Worm (Caenorhabditis elegans): ENCODE measurements around the gene suex-2.

The suex-2 gene

ce11 chrIV:8973249-8973958, 5.3 kb downstream of the suex-2 start, which contains the start of gene C53B4.3 (continued):
- TF ChIP-seq hlh-8 (tag; optimal IDR thresholded peaks at IDR 0.05) = peak; percentile 83
- peak; percentile 75 for TF ChIP-seq lim-6 (tag; optimal IDR thresholded peaks at IDR 0.05)
- TF ChIP-seq fkh-6 (tag; optimal IDR thresholded peaks at IDR 0.05) = peak; percentile 70
- no peak for TF ChIP-seq unc-3 (GFP tag; conservative IDR thresholded peaks at IDR 0.05)
- TF ChIP-seq unc-3 (tag; optimal IDR thresholded peaks at IDR 0.05) = no peak
- peak; percentile 69 for TF ChIP-seq F13H6.1 (tag; optimal IDR thresholded peaks at IDR 0.05)
- TF ChIP-seq rnt-1 (tag; optimal IDR thresholded peaks at IDR 0.05) = peak; percentile 83
- TF ChIP-seq sdc-2 (tag; optimal IDR thresholded peaks at IDR 0.05) = peak; percentile 57
- peak; percentile 9 for TF ChIP-seq ahr-1 (tag; optimal IDR thresholded peaks at IDR 0.05)
- TF ChIP-seq unc-86 (tag; optimal IDR thresholded peaks at IDR 0.05) = peak; percentile 18
- peak; percentile 89 for TF ChIP-seq ets-4 (tag; optimal IDR thresholded peaks at IDR 0.05)
- peak; percentile 94 for TF ChIP-seq ceh-2 (tag; optimal IDR thresholded peaks at IDR 0.05)
- TF ChIP-seq C08G9.2 (tag; optimal IDR thresholded peaks at IDR 0.05) = peak; percentile 97

- TF ChIP-seq hlh-30 (tag; optimal IDR thresholded peaks at IDR 0.05; ENCODE audit: insufficient read depth) (peak; percentile 25), ceh-2 (tag; optimal IDR thresholded peaks at IDR 0.05) (no peak)
Measured at ce11 chrIV:8974543-8975330, 6.6 kb downstream of the suex-2 start.

ce11 chrIV:8975331-8975625, 7.2 kb downstream of the suex-2 start, which contains the start of gene pdzd-8:
TSS of gene pdzd-8 (plus strand) at chrIV:8975526.
- TF ChIP-seq nfya-1 (tag; optimal IDR thresholded peaks at IDR 0.05) = no peak
- TF ChIP-seq ceh-30 (tag; optimal IDR thresholded peaks at IDR 0.05) = no peak
- TF ChIP-seq sox-4 (tag; optimal IDR thresholded peaks at IDR 0.05) = no peak
- TF ChIP-seq hlh-13 (GFP tag; optimal IDR thresholded peaks at IDR 0.05) = no peak
- TF ChIP-seq tbx-7 (tag; optimal IDR thresholded peaks at IDR 0.05) = no peak
- TF ChIP-seq npax-4 (tag; optimal IDR thresholded peaks at IDR 0.05) = no peak
- no peak for TF ChIP-seq elt-2 (tag; optimal IDR thresholded peaks at IDR 0.05)
- TF ChIP-seq unc-55 (GFP tag; optimal IDR thresholded peaks at IDR 0.05) = no peak
- no peak for TF ChIP-seq fax-1 (tag; optimal IDR thresholded peaks at IDR 0.05)
- TF ChIP-seq hlh-30 (tag; optimal IDR thresholded peaks at IDR 0.05; ENCODE audit: insufficient read depth) = no peak
- no peak for TF ChIP-seq T23F11.4 (GFP tag; optimal IDR thresholded peaks at IDR 0.05)
- no peak for TF ChIP-seq unc-86 (tag; optimal IDR thresholded peaks at IDR 0.05)
- no peak for TF ChIP-seq K02D7.2 (tag; optimal IDR thresholded peaks at IDR 0.05)
- no peak for TF ChIP-seq C38D4.7 (GFP tag; optimal IDR thresholded peaks at IDR 0.05)
- no peak for TF ChIP-seq che-1 (tag; optimal IDR thresholded peaks at IDR 0.05)

- TF ChIP-seq dve-1 (tag; optimal IDR thresholded peaks at IDR 0.05) = no peak
- peak; percentile 20 for TF ChIP-seq ceh-18 (tag; optimal IDR thresholded peaks at IDR 0.05)
- TF ChIP-seq npax-4 (tag; optimal IDR thresholded peaks at IDR 0.05) = no peak
Measured at ce11 chrIV:8978047-8978446, 10.0 kb downstream of the suex-2 start.

ce11 chrIV:8979062-8979612, 11.0 kb downstream of the suex-2 start:
- TF ChIP-seq ztf-16 (tag; optimal IDR thresholded peaks at IDR 0.05) (no peak), sdc-2 (tag; optimal IDR thresholded peaks at IDR 0.05) (no peak), syd-9 (tag; optimal IDR thresholded peaks at IDR 0.05) (no peak), hlh-6 (tag; optimal IDR thresholded peaks at IDR 0.05) (peak; percentile 5)

Data from whole organism, late embryonic.